Fruit fly (Drosophila melanogaster) whole organism, embryonic: ENCODE measurements around the gene CG10694.

Source experiments
- CG14441 ChIP-seq: fragments of 200-800 bp; sonication (Bioruptor generic); IDR thresholded peaks from 2 replicates; pipeline ENCODE4 v1.3.6; 2022; ENCODE audit warnings: missing biosample characterization, missing genetic modification characterization
- pnt ChIP-seq: fragments of 200-800 bp; sonication (Bioruptor generic); optimal IDR thresholded peaks from 3 replicates; lab custom pipeline; 2016; ENCODE audit warnings: missing biosample characterization, missing genetic modification characterization
- row ChIP-seq: fragments of 200-800 bp; sonication (Bioruptor generic); IDR thresholded peaks from 3 replicates; pipeline ENCODE4 v1.3.6; 2022; ENCODE audit warnings: missing biosample characterization, missing genetic modification characterization
- sob ChIP-seq: fragments of 200-800 bp; sonication (Bioruptor generic); IDR thresholded peaks from 2 replicates; pipeline ENCODE4 v1.3.6; 2022; ENCODE audit warnings: missing biosample characterization, missing genetic modification characterization

- no peak for TF ChIP-seq sob (GFP tag; lab: Robert Waterston, UW)
- TF ChIP-seq pnt (GFP tag; lab: Kevin White, UChicago) = no peak
- no peak for TF ChIP-seq row
- no peak for TF ChIP-seq CG14441
Observed at dm6 chr3R:24084975-24085374, 22.2 kb upstream of the CG10694 start.
